Worm (Caenorhabditis elegans): ENCODE data around the gene Y40H4A.2.

Gene Y40H4A.2

ce11 chrV:14594943-14595342 lies 9.7 kb upstream of the Y40H4A.2 start:
- TF ChIP-seq lin-13 (tag; optimal IDR thresholded peaks at IDR 0.05) = no peak
- no peak for TF ChIP-seq drap-1 (GFP tag; optimal IDR thresholded peaks at IDR 0.05)
- no peak for TF ChIP-seq flh-1 (GFP tag; optimal IDR thresholded peaks at IDR 0.05)
- TF ChIP-seq nhr-76 (tag; optimal IDR thresholded peaks at IDR 0.05) = no peak
- no peak for TF ChIP-seq cnd-1 (tag; optimal IDR thresholded peaks at IDR 0.05)
- no peak for TF ChIP-seq nhr-12 (tag; optimal IDR thresholded peaks at IDR 0.05)
- TF ChIP-seq elt-3 (tag; optimal IDR thresholded peaks at IDR 0.05) = no peak

DNA sequence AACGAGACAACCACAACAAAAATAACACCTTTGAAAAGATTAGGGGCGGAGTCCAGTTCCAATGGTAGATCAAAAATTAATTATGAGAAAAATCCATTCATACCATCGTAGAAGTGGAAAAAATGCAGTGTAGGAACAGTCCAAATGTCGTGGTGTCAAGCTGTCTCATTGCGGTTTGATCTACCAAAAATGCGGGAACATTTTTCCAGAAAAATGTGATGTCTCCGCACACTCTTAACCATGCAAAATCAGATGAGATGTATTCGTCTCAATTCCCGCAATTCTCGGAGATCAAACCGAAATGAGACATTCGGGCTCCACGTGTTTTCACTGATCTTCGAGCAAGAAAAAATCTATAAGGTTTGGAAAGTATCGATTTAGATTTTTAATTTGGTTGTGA lies 8.9 kb upstream of the Y40H4A.2 start:
- TF ChIP-seq ceh-43 (GFP tag; optimal IDR thresholded peaks at IDR 0.05) (no peak), elt-3 (tag; optimal IDR thresholded peaks at IDR 0.05) (no peak), hlh-1 (tag; optimal IDR thresholded peaks at IDR 0.05) (no peak), ceh-83 (GFP tag; optimal IDR thresholded peaks at IDR 0.05) (no peak)

- no peak for TF ChIP-seq nhr-12 (tag; optimal IDR thresholded peaks at IDR 0.05)
- no peak for TF ChIP-seq unc-120 (tag; optimal IDR thresholded peaks at IDR 0.05; ENCODE audit: poor library complexity, severe bottlenecking)
- no peak for TF ChIP-seq ham-2 (GFP tag; optimal IDR thresholded peaks at IDR 0.05)
- TF ChIP-seq ceh-83 (GFP tag; optimal IDR thresholded peaks at IDR 0.05) = no peak
- no peak for TF ChIP-seq drap-1 (GFP tag; optimal IDR thresholded peaks at IDR 0.05)
- TF ChIP-seq nhr-237 (tag; optimal IDR thresholded peaks at IDR 0.05) = no peak
- TF ChIP-seq sptf-1 (tag; optimal IDR thresholded peaks at IDR 0.05) = no peak
- TF ChIP-seq sem-2 (GFP tag; optimal IDR thresholded peaks at IDR 0.05) = no peak
- no peak for TF ChIP-seq mep-1 (tag; optimal IDR thresholded peaks at IDR 0.05)
- TF ChIP-seq blmp-1 (tag; optimal IDR thresholded peaks at IDR 0.05) = no peak
- no peak for TF ChIP-seq unc-62 (GFP tag; optimal IDR thresholded peaks at IDR 0.05)
- no peak for TF ChIP-seq nhr-76 (tag; optimal IDR thresholded peaks at IDR 0.05)
- no peak for TF ChIP-seq unc-39 (tag; optimal IDR thresholded peaks at IDR 0.05)
- TF ChIP-seq ceh-43 (GFP tag; optimal IDR thresholded peaks at IDR 0.05) = no peak
- TF ChIP-seq nhr-2 (tag; optimal IDR thresholded peaks at IDR 0.05) = no peak
- no peak for TF ChIP-seq ces-1 (GFP tag; optimal IDR thresholded peaks at IDR 0.05)
These were observed 5.6 kb downstream of the Y40H4A.2 start, which contains the start of gene gar-3 for ce11 chrV:14579619-14580018. gar-3 (minus strand) TSS chrV:14579719.

- TF ChIP-seq hlh-1 (tag; optimal IDR thresholded peaks at IDR 0.05) (peak; percentile 76), unc-120 (tag; optimal IDR thresholded peaks at IDR 0.05; ENCODE audit: poor library complexity, severe bottlenecking) (peak; percentile 10), unc-62 (GFP tag; optimal IDR thresholded peaks at IDR 0.05) (peak; percentile 79), ztf-11 (tag; optimal IDR thresholded peaks at IDR 0.05) (no peak)
These were observed 8.4 kb downstream of the Y40H4A.2 start for ce11 chrV:14576745-14577373.

DNA sequence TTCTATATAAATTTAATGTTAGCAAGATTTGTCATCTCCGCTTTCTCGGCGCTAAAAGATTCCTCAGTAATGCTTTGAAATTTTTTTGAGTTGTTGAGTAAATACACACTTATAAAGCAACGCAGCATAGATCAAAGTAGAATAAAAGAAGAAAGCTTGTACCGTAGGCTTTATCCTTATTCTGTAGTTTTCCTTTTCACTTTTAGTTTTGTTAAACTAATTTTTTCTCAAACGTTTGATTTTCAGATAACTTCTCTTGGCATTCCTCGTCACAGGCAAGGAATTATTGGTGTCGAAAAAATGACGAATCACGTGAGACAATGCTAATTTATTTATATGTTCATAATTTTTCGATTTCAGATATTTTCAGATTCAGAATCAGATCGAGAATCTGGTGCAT lies 22.7 kb downstream of the Y40H4A.2 start, which contains the start of gene C53A5.11:
C53A5.11 (plus strand) TSS at position 301 of the 400 bp plus-strand sequence.
- TF ChIP-seq bed-3 (GFP tag; optimal IDR thresholded peaks at IDR 0.05) (no peak), hlh-1 (tag; optimal IDR thresholded peaks at IDR 0.05) (no peak), cnd-1 (tag; optimal IDR thresholded peaks at IDR 0.05) (no peak), M03D4.4 (tag; optimal IDR thresholded peaks at IDR 0.05) (no peak), blmp-1 (tag; optimal IDR thresholded peaks at IDR 0.05) (no peak), nhr-76 (tag; optimal IDR thresholded peaks at IDR 0.05) (no peak), unc-39 (tag; optimal IDR thresholded peaks at IDR 0.05) (no peak), elt-1 (tag; optimal IDR thresholded peaks at IDR 0.05; ENCODE audit: borderline replicate concordance, insufficient read depth) (no peak), sem-2 (GFP tag; optimal IDR thresholded peaks at IDR 0.05) (no peak), mab-5 (tag; optimal IDR thresholded peaks at IDR 0.05) (no peak), mls-2 (tag; optimal IDR thresholded peaks at IDR 0.05) (no peak), nhr-28 (tag; optimal IDR thresholded peaks at IDR 0.05) (no peak), ces-1 (GFP tag; optimal IDR thresholded peaks at IDR 0.05) (no peak), lsy-2 (tag; optimal IDR thresholded peaks at IDR 0.05) (no peak)

- TF ChIP-seq nhr-28 (tag; optimal IDR thresholded peaks at IDR 0.05) = no peak
- TF ChIP-seq nhr-12 (tag; optimal IDR thresholded peaks at IDR 0.05) = no peak
- TF ChIP-seq bed-3 (GFP tag; optimal IDR thresholded peaks at IDR 0.05) = no peak
- TF ChIP-seq snpc-4 (tag; optimal IDR thresholded peaks at IDR 0.05) = no peak
- TF ChIP-seq lin-32 (GFP tag; optimal IDR thresholded peaks at IDR 0.05) = no peak
- TF ChIP-seq hlh-1 (tag; optimal IDR thresholded peaks at IDR 0.05) = no peak
- TF ChIP-seq cnd-1 (tag; optimal IDR thresholded peaks at IDR 0.05) = no peak
- no peak for TF ChIP-seq pha-4 (tag; optimal IDR thresholded peaks at IDR 0.05)
- no peak for TF ChIP-seq ztf-11 (tag; optimal IDR thresholded peaks at IDR 0.05)
- TF ChIP-seq unc-39 (tag; optimal IDR thresholded peaks at IDR 0.05) = no peak
- TF ChIP-seq sem-2 (GFP tag; optimal IDR thresholded peaks at IDR 0.05) = no peak
- no peak for TF ChIP-seq blmp-1 (tag; optimal IDR thresholded peaks at IDR 0.05)
- TF ChIP-seq mep-1 (tag; optimal IDR thresholded peaks at IDR 0.05) = no peak
- no peak for TF ChIP-seq drap-1 (GFP tag; optimal IDR thresholded peaks at IDR 0.05)
- TF ChIP-seq unc-120 (tag; optimal IDR thresholded peaks at IDR 0.05; ENCODE audit: poor library complexity, severe bottlenecking) = no peak
- TF ChIP-seq nhr-2 (tag; optimal IDR thresholded peaks at IDR 0.05) = no peak
- no peak for TF ChIP-seq mls-2 (tag; optimal IDR thresholded peaks at IDR 0.05)
These were observed 25.9 kb downstream of the Y40H4A.2 start, which contains the start of gene srt-32 for ce11 chrV:14559312-14559711. srt-32 (plus strand) TSS chrV:14559612.

All from whole organism, mixed stage, embryonic.